Worm (Caenorhabditis elegans): Measurements from ENCODE around the gene ucr-2.1.

- TF ChIP-seq ama-1 (optimal IDR thresholded peaks at IDR 0.05) (no peak), pes-1 (GFP tag; IDR thresholded peaks at IDR 0.05) (no peak), sea-1 (GFP tag; conservative IDR thresholded peaks at IDR 0.05) (no peak), tbx-11 (GFP tag; IDR thresholded peaks at IDR 0.05) (no peak), tbx-37 (GFP tag; conservative IDR thresholded peaks at IDR 0.05) (no peak)
Observed at ce11 chrX:11982065-11982464, 36.2 kb upstream of the ucr-2.1 start, which contains the start of gene nhr-167.

All from whole organism, early embryonic.